Fruit fly (Drosophila melanogaster) whole organism, wandering third instar larva: ENCODE data around the gene CG6154.

Experiments
- Abd-B ChIP-seq: fragments of >200 bp; optimal IDR thresholded peaks from 2 replicates; lab custom pipeline; 2017; ENCODE audit warnings: missing biosample characterization, missing genetic modification characterization
- CG32264 ChIP-seq: fragments of 200-800 bp; sonication (Bioruptor generic); optimal IDR thresholded peaks from 2 replicates; lab custom pipeline; 2016; ENCODE audit warnings: missing biosample characterization, missing genetic modification characterization
- CG9705 ChIP-seq: fragments of 200-800 bp; sonication (Bioruptor generic); optimal IDR thresholded peaks from 2 replicates; lab custom pipeline; 2018; ENCODE audit warnings: missing biosample characterization, mild to moderate bottlenecking, missing genetic modification characterization
- CrebA ChIP-seq: fragments of 200-800 bp; sonication (Bioruptor generic); optimal IDR thresholded peaks from 2 replicates; lab custom pipeline; 2016; ENCODE audit warnings: missing biosample characterization, mild to moderate bottlenecking, missing genetic modification characterization, borderline replicate concordance
- Dfd ChIP-seq: fragments of >200 bp; optimal IDR thresholded peaks from 2 replicates; lab custom pipeline; 2017; ENCODE audit warnings: missing biosample characterization, missing genetic modification characterization
- Dif ChIP-seq: fragments of 200-275, 200-300 bp; sonication (Bioruptor generic); optimal IDR thresholded peaks from 2 replicates; lab custom pipeline; 2018; ENCODE audit warnings: missing biosample characterization, missing genetic modification characterization; ENCODE audit not compliant: partially characterized antibody
- GATAd ChIP-seq: sonication (Bioruptor generic); optimal IDR thresholded peaks from 2 replicates; lab custom pipeline; 2016; ENCODE audit warnings: missing biosample characterization, missing genetic modification characterization
- HLH106 ChIP-seq: fragments of 200-800 bp; optimal IDR thresholded peaks from 3 replicates; lab custom pipeline; 2019; ENCODE audit warnings: missing biosample characterization, mild to moderate bottlenecking, missing genetic modification characterization, moderate library complexity
- Hnf4 ChIP-seq: fragments of 200-800 bp; sonication (Bioruptor generic); optimal IDR thresholded peaks from 2 replicates; lab custom pipeline; 2016; ENCODE audit warnings: missing biosample characterization, mild to moderate bottlenecking, missing genetic modification characterization
- Hr78 ChIP-seq: fragments of >200 bp; optimal IDR thresholded peaks from 2 replicates; lab custom pipeline; 2017; ENCODE audit warnings: missing biosample characterization, missing genetic modification characterization
- Hr83 ChIP-seq: fragments of 200-300 bp; sonication (Bioruptor generic); optimal IDR thresholded peaks from 2 replicates; lab custom pipeline; 2016; ENCODE audit warnings: missing biosample characterization, mild to moderate bottlenecking, missing genetic modification characterization, moderate library complexity; ENCODE audit not compliant: poor library complexity, severe bottlenecking
- Jra ChIP-seq: sonication (Bioruptor generic); optimal IDR thresholded peaks from 2 replicates; lab custom pipeline; 2016; ENCODE audit warnings: missing biosample characterization, missing genetic modification characterization
- Myc ChIP-seq: fragments of >200 bp; optimal IDR thresholded peaks from 2 replicates; lab custom pipeline; 2017
- N ChIP-seq: fragments of >200 bp; optimal IDR thresholded peaks from 2 replicates; lab custom pipeline; 2018; ENCODE audit warnings: missing biosample characterization, missing external identifiers, missing genetic modification characterization
- Rel ChIP-seq, 2 experiments: fragments of 200-800 bp; sonication (Bioruptor generic) in 1 of 2; optimal IDR thresholded peaks; 2 replicates in 1 of 2; 3 replicates in 1 of 2; lab custom pipeline; 2016 to 2019; ENCODE audit warnings: mild to moderate bottlenecking in 2 of 2, missing biosample characterization in 2 of 2, missing genetic modification characterization in 2 of 2, moderate library complexity in 1 of 2
- Sp1 ChIP-seq: fragments of 200-800 bp; sonication (Bioruptor generic); optimal IDR thresholded peaks from 3 replicates; lab custom pipeline; 2019; ENCODE audit warnings: missing biosample characterization, mild to moderate bottlenecking, missing genetic modification characterization, moderate library complexity
- br ChIP-seq: fragments of 200-800 bp; sonication (Bioruptor generic); optimal IDR thresholded peaks from 2 replicates; lab custom pipeline; 2016; ENCODE audit warnings: missing biosample characterization, missing genetic modification characterization
- brk ChIP-seq: fragments of 200-800 bp; sonication (Bioruptor generic); optimal IDR thresholded peaks from 2 replicates; lab custom pipeline; 2016; ENCODE audit warnings: missing biosample characterization, mild to moderate bottlenecking, missing genetic modification characterization
- dl ChIP-seq, 2 experiments: fragments of 175-275, 200-275 bp in 1 of 2; fragments of 200-275 bp in 1 of 2; sonication (Bioruptor generic); optimal IDR thresholded peaks; lab custom pipeline; 2018; ENCODE audit warnings: mild to moderate bottlenecking in 2 of 2, missing biosample characterization in 2 of 2, missing genetic modification characterization in 2 of 2, moderate library complexity in 2 of 2; ENCODE audit not compliant: partially characterized antibody in 2 of 2, insufficient read depth in 1 of 2
- dmrt93B ChIP-seq: fragments of 200-800 bp; sonication (Bioruptor generic); optimal IDR thresholded peaks from 2 replicates; lab custom pipeline; 2018; ENCODE audit warnings: missing biosample characterization, mild to moderate bottlenecking, missing genetic modification characterization
- ey ChIP-seq: fragments of 200-800 bp; sonication (Bioruptor generic); optimal IDR thresholded peaks from 2 replicates; lab custom pipeline; 2016; ENCODE audit warnings: missing biosample characterization, missing genetic modification characterization
- fru ChIP-seq: fragments of 200-800 bp; sonication (Bioruptor generic); optimal IDR thresholded peaks from 3 replicates; lab custom pipeline; 2016; ENCODE audit warnings: missing biosample characterization, mild to moderate bottlenecking, missing genetic modification characterization
- h ChIP-seq: fragments of 200-800 bp; sonication (Bioruptor generic); optimal IDR thresholded peaks from 3 replicates; lab custom pipeline; 2016; ENCODE audit warnings: missing biosample characterization, mild to moderate bottlenecking, missing genetic modification characterization
- jim ChIP-seq: fragments of 175-275, 200-325 bp; sonication (Bioruptor generic); optimal IDR thresholded peaks from 2 replicates; lab custom pipeline; 2016; ENCODE audit warnings: missing biosample characterization, mild to moderate bottlenecking, missing genetic modification characterization
- lola ChIP-seq: fragments of >200 bp; optimal IDR thresholded peaks from 2 replicates; lab custom pipeline; 2017; ENCODE audit warnings: missing biosample characterization, missing genetic modification characterization
- pan ChIP-seq: fragments of >200 bp; optimal IDR thresholded peaks from 2 replicates; lab custom pipeline; 2017
- psq ChIP-seq: fragments of 200-800 bp; sonication (Bioruptor generic); optimal IDR thresholded peaks from 3 replicates; lab custom pipeline; 2017; ENCODE audit warnings: missing biosample characterization, mild to moderate bottlenecking, missing genetic modification characterization, moderate library complexity
- rgr ChIP-seq: fragments of 200-800 bp; sonication (Bioruptor generic); optimal IDR thresholded peaks from 3 replicates; lab custom pipeline; 2016; ENCODE audit warnings: missing biosample characterization, mild to moderate bottlenecking, missing genetic modification characterization
- sage ChIP-seq: fragments of 200-800 bp; sonication (Bioruptor generic); optimal IDR thresholded peaks from 2 replicates; lab custom pipeline; 2016; ENCODE audit warnings: missing biosample characterization, mild to moderate bottlenecking, missing genetic modification characterization
- sv ChIP-seq: fragments of 200-800 bp; sonication (Bioruptor generic); optimal IDR thresholded peaks from 3 replicates; lab custom pipeline; 2016; ENCODE audit warnings: missing biosample characterization, missing genetic modification characterization
- tai ChIP-seq: sonication (Bioruptor generic); optimal IDR thresholded peaks from 2 replicates; lab custom pipeline; 2016; ENCODE audit warnings: missing biosample characterization, missing genetic modification characterization
- usp ChIP-seq: fragments of >200 bp; optimal IDR thresholded peaks from 2 replicates; lab custom pipeline; 2017; ENCODE audit warnings: missing biosample characterization, missing genetic modification characterization
- woc ChIP-seq: sonication (Bioruptor generic); optimal IDR thresholded peaks from 2 replicates; lab custom pipeline; 2016; ENCODE audit warnings: missing biosample characterization, mild to moderate bottlenecking, missing genetic modification characterization

CG6154 gene

dm6 chr3R:26262478-26262877, at the start of gene CG6154:
Gene CG6154, plus strand, starts transcription at chr3R:26262662.
- TF ChIP-seq CG9705 (no peak), jim (GFP tag; lab: Kevin White, UChicago) (no peak), HLH106 (no peak), CrebA (GFP tag; lab: Kevin White, UChicago) (no peak), Dif (GFP tag; lab: Kevin White, UChicago) (no peak), tai (GFP tag; lab: Kevin White, UChicago) (no peak), sage (GFP tag; lab: Kevin White, UChicago) (no peak), woc (no peak), fru (GFP tag; lab: Kevin White, UChicago) (no peak), psq (no peak), Rel (GFP tag; optimal IDR thresholded peaks at IDR 0.05; lab: Kevin White, UChicago) (no peak), Rel (tag; optimal IDR thresholded peaks at IDR 0.05; lab: Kevin White, UChicago) (no peak), usp (no peak), sv (GFP tag; lab: Kevin White, UChicago) (no peak), Jra (no peak), Myc (lab: Kevin White, UChicago) (no peak), lola (no peak), Hr78 (no peak), Hr83 (GFP tag; lab: Kevin White, UChicago) (no peak), br (no peak), ey (GFP tag; lab: Kevin White, UChicago) (no peak)

dm6 chr3R:26212935-26213334, 49.5 kb upstream of the CG6154 start:
- no peak for TF ChIP-seq Rel (GFP tag; optimal IDR thresholded peaks at IDR 0.05; lab: Kevin White, UChicago)
- no peak for TF ChIP-seq Rel (tag; optimal IDR thresholded peaks at IDR 0.05; lab: Kevin White, UChicago)
- no peak for TF ChIP-seq N (GFP tag; lab: Kevin White, UChicago)
- TF ChIP-seq GATAd (GFP tag; lab: Kevin White, UChicago): no peak
- no peak for TF ChIP-seq rgr
- TF ChIP-seq tai (GFP tag; lab: Kevin White, UChicago): no peak
- no peak for TF ChIP-seq woc
- TF ChIP-seq Hr78: no peak
- TF ChIP-seq brk (GFP tag; lab: Kevin White, UChicago): no peak
- TF ChIP-seq Sp1: no peak
- TF ChIP-seq ey (GFP tag; lab: Kevin White, UChicago): no peak
- TF ChIP-seq sage (GFP tag; lab: Kevin White, UChicago): no peak
- TF ChIP-seq usp: no peak
- no peak for TF ChIP-seq CG9705
- TF ChIP-seq sv (GFP tag; lab: Kevin White, UChicago): no peak
- TF ChIP-seq Myc (lab: Kevin White, UChicago): no peak
- TF ChIP-seq fru (GFP tag; lab: Kevin White, UChicago): no peak
- no peak for TF ChIP-seq pan (lab: Kevin White, UChicago)
- TF ChIP-seq Dfd (GFP tag; lab: Kevin White, UChicago): no peak

DNA sequence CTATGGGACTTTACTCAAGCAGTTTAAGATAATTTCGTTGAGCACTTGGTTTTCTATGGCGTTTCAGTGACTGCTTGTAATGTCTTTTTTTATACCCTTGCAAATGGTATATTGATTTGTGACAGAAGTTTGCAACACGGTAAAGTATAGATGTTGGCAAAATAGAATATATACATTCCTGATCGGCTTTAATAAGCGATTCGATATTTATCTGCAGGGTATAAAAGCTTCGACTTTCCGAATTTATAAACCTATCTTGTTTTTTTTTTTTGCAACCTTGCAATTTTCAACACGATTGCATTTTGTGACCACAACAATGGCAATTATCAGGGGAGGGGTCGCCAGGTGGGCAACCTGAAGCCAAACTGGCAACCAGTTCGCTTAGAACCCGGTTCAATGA, 48.2 kb upstream of the CG6154 start:
- TF ChIP-seq h (GFP tag; lab: Kevin White, UChicago) (peak; percentile 22), jim (GFP tag; lab: Kevin White, UChicago) (no peak)

- TF ChIP-seq Hnf4: no peak
- TF ChIP-seq psq: no peak
- TF ChIP-seq br: no peak
- TF ChIP-seq sv (GFP tag; lab: Kevin White, UChicago): no peak
- TF ChIP-seq h (GFP tag; lab: Kevin White, UChicago): no peak
- TF ChIP-seq tai (GFP tag; lab: Kevin White, UChicago): no peak
- no peak for TF ChIP-seq dl (GFP tag; optimal IDR thresholded peaks at IDR 0.05; lab: Kevin White, UChicago; ENCODE audit: insufficient read depth in 1 of 2, partially characterized antibody in 2 of 2)
- no peak for TF ChIP-seq GATAd (GFP tag; lab: Kevin White, UChicago)
- no peak for TF ChIP-seq Dif (GFP tag; lab: Kevin White, UChicago)
- TF ChIP-seq CG9705: no peak
- no peak for TF ChIP-seq Rel (GFP tag; optimal IDR thresholded peaks at IDR 0.05; lab: Kevin White, UChicago)
- TF ChIP-seq Rel (tag; optimal IDR thresholded peaks at IDR 0.05; lab: Kevin White, UChicago): no peak
- TF ChIP-seq Myc (lab: Kevin White, UChicago): no peak
- TF ChIP-seq Jra: no peak
- TF ChIP-seq Abd-B (GFP tag; lab: Kevin White, UChicago): no peak
- TF ChIP-seq usp: no peak
- no peak for TF ChIP-seq dmrt93B (GFP tag; lab: Kevin White, UChicago)
- TF ChIP-seq CG32264: no peak
Observed at dm6 chr3R:26222123-26222651, 40.3 kb upstream of the CG6154 start.
